Fruit fly (Drosophila melanogaster) whole organism, embryonic: ENCODE results near the gene dgt6.
A peak's percentile ranks its signal among the peaks of the same experiment; 100 is the strongest.

Experiments
- Atf3 ChIP-seq: fragments of 200-800 bp; sonication (Bioruptor generic); optimal IDR thresholded peaks from 3 replicates; lab custom pipeline; 2016; ENCODE audit warnings: missing biosample characterization, missing genetic modification characterization
- CG10959 ChIP-seq: fragments of 200-800 bp; sonication (Bioruptor generic); IDR thresholded peaks from 2 replicates; pipeline ENCODE4 v1.3.6; 2022; ENCODE audit warnings: missing biosample characterization, missing genetic modification characterization
- CG11247 ChIP-seq: fragments of 200-800 bp; sonication (Bioruptor generic); IDR thresholded peaks from 2 replicates; pipeline ENCODE4 v1.3.6; 2022; ENCODE audit warnings: missing biosample characterization, missing genetic modification characterization
- CG11504 ChIP-seq: fragments of 200-800 bp; sonication (Bioruptor generic); optimal IDR thresholded peaks from 3 replicates; lab custom pipeline; 2019; ENCODE audit warnings: missing biosample characterization, mild to moderate bottlenecking, missing genetic modification characterization, moderate library complexity
- CG15011 ChIP-seq: fragments of 200-800 bp; sonication (Bioruptor generic); optimal IDR thresholded peaks from 3 replicates; lab custom pipeline; 2018; ENCODE audit warnings: missing biosample characterization, mild to moderate bottlenecking, missing genetic modification characterization
- CG15269 ChIP-seq: fragments of 200-800 bp; sonication (Bioruptor generic); optimal IDR thresholded peaks from 2 replicates; lab custom pipeline; 2018; ENCODE audit warnings: missing biosample characterization, mild to moderate bottlenecking, missing genetic modification characterization, moderate library complexity
- CG1602 ChIP-seq: fragments of 200-800 bp; sonication (Bioruptor generic); optimal IDR thresholded peaks from 3 replicates; lab custom pipeline; 2016; ENCODE audit warnings: missing biosample characterization, missing genetic modification characterization
- CG18764 ChIP-seq: fragments of 200-800 bp; sonication (Bioruptor generic); optimal IDR thresholded peaks from 3 replicates; lab custom pipeline; 2016; ENCODE audit warnings: missing biosample characterization, missing genetic modification characterization
- CG31224 ChIP-seq: fragments of 200-800 bp; sonication (Bioruptor generic); IDR thresholded peaks from 2 replicates; pipeline ENCODE4 v1.3.6; 2022; ENCODE audit warnings: missing biosample characterization, missing genetic modification characterization
- CG31365 ChIP-seq: fragments of 200-800 bp; sonication (Bioruptor generic); optimal IDR thresholded peaks from 2 replicates; lab custom pipeline; 2018; ENCODE audit warnings: missing biosample characterization, mild to moderate bottlenecking, missing genetic modification characterization
- CG4360 ChIP-seq: fragments of 200-800 bp; sonication (Bioruptor generic); IDR thresholded peaks from 2 replicates; pipeline ENCODE4 v1.3.6; 2022; ENCODE audit warnings: missing biosample characterization, missing genetic modification characterization
- CG5245 ChIP-seq: fragments of 200-800 bp; sonication (Bioruptor generic); optimal IDR thresholded peaks from 3 replicates; lab custom pipeline; 2016; ENCODE audit warnings: missing biosample characterization, missing genetic modification characterization
- CG7357 ChIP-seq: fragments of 200-800 bp; sonication (Bioruptor generic); IDR thresholded peaks from 3 replicates; pipeline ENCODE4 v1.3.6; 2022; ENCODE audit warnings: missing biosample characterization, missing genetic modification characterization
- CG9797 ChIP-seq: fragments of 200-800 bp; sonication (Bioruptor generic); optimal IDR thresholded peaks from 3 replicates; lab custom pipeline; 2018; ENCODE audit warnings: missing biosample characterization, mild to moderate bottlenecking, missing genetic modification characterization
- Dip2 ChIP-seq: fragments of 200-800 bp; sonication (Bioruptor generic); IDR thresholded peaks from 2 replicates; pipeline ENCODE4 v1.3.6; 2022; ENCODE audit warnings: missing biosample characterization, missing genetic modification characterization
- Doc2 ChIP-seq: fragments of 200-800 bp; sonication (Bioruptor generic); IDR thresholded peaks from 2 replicates; pipeline ENCODE4 v1.3.6; 2022; ENCODE audit warnings: missing biosample characterization, missing genetic modification characterization
- Dp ChIP-seq: fragments of 200-800 bp; sonication (Bioruptor generic); optimal IDR thresholded peaks from 2 replicates; lab custom pipeline; 2018; ENCODE audit warnings: missing biosample characterization, mild to moderate bottlenecking, missing genetic modification characterization, moderate library complexity
- Dref ChIP-seq: fragments of 200-800 bp; sonication (Bioruptor generic); IDR thresholded peaks from 2 replicates; pipeline ENCODE4 v1.3.6; 2022; ENCODE audit warnings: missing biosample characterization, missing genetic modification characterization
- E2f1 ChIP-seq: fragments of 200-800 bp; sonication (Bioruptor generic); IDR thresholded peaks from 2 replicates; pipeline ENCODE4 v1.3.6; 2022; ENCODE audit warnings: missing biosample characterization, missing genetic modification characterization
- Elba2 ChIP-seq: fragments of 200-800 bp; sonication (Bioruptor generic); optimal IDR thresholded peaks from 3 replicates; lab custom pipeline; 2016; ENCODE audit warnings: missing biosample characterization, missing genetic modification characterization
- Hey ChIP-seq: fragments of 200-800 bp; sonication (Bioruptor generic); optimal IDR thresholded peaks from 3 replicates; lab custom pipeline; 2018; ENCODE audit warnings: missing biosample characterization, mild to moderate bottlenecking, missing genetic modification characterization
- Hr39 ChIP-seq: fragments of >200 bp; optimal IDR thresholded peaks from 2 replicates; lab custom pipeline; 2017
- Hr78 ChIP-seq, 2 experiments: fragments of 200-800 bp in 1 of 2; fragments of >200 bp in 1 of 2; sonication (Bioruptor generic) in 1 of 2; optimal IDR thresholded peaks; 2 replicates each; lab custom pipeline; 2017 to 2019; ENCODE audit warnings: missing biosample characterization in 2 of 2, missing genetic modification characterization in 2 of 2, mild to moderate bottlenecking in 1 of 2, moderate library complexity in 1 of 2
- Kr ChIP-seq: fragments of 200-800 bp; sonication (Bioruptor generic); optimal IDR thresholded peaks from 2 replicates; lab custom pipeline; 2017; ENCODE audit warnings: missing biosample characterization, mild to moderate bottlenecking, missing genetic modification characterization
- MBD-R2 ChIP-seq: fragments of 200-800 bp; sonication (Bioruptor generic); IDR thresholded peaks from 2 replicates; pipeline ENCODE4 v1.3.6; 2022; ENCODE audit warnings: missing biosample characterization, missing genetic modification characterization
- Mes4 ChIP-seq: fragments of 200-800 bp; sonication (Bioruptor generic); optimal IDR thresholded peaks from 2 replicates; lab custom pipeline; 2016; ENCODE audit warnings: missing biosample characterization, missing genetic modification characterization
- Ravus ChIP-seq: fragments of 200-800 bp; sonication (Bioruptor generic); IDR thresholded peaks from 2 replicates; pipeline ENCODE4 v1.3.6; 2022; ENCODE audit warnings: missing biosample characterization, missing genetic modification characterization
- Trl ChIP-seq, 3 experiments: fragments of >200 bp in 2 of 3; fragments of 200-800 bp in 1 of 3; sonication (Bioruptor generic) in 1 of 3; optimal IDR thresholded peaks; 2 replicates in 1 of 3; 3 replicates in 2 of 3; lab custom pipeline; 2016 to 2017; ENCODE audit warnings: missing biosample characterization in 1 of 3, missing genetic modification characterization in 1 of 3
- Vsx1 ChIP-seq: fragments of 200-800 bp; sonication (Bioruptor generic); optimal IDR thresholded peaks from 2 replicates; lab custom pipeline; 2017; ENCODE audit warnings: missing biosample characterization, mild to moderate bottlenecking, missing genetic modification characterization, missing genetic modification reagents
- Xrp1 ChIP-seq: fragments of 200-800 bp; sonication (Bioruptor generic); IDR thresholded peaks from 2 replicates; pipeline ENCODE4 v1.3.6; 2022; ENCODE audit warnings: missing biosample characterization, missing genetic modification characterization
- bowl ChIP-seq: fragments of 200-800 bp; sonication (Bioruptor generic); IDR thresholded peaks from 2 replicates; pipeline ENCODE4 v1.3.6; 2022; ENCODE audit warnings: missing biosample characterization, missing genetic modification characterization
- caup ChIP-seq: fragments of 200-800 bp; sonication (Bioruptor generic); optimal IDR thresholded peaks from 3 replicates; lab custom pipeline; 2017; ENCODE audit warnings: missing biosample characterization, mild to moderate bottlenecking, missing genetic modification characterization, moderate library complexity; ENCODE audit not compliant: severe bottlenecking
- crc ChIP-seq: fragments of 200-800 bp; sonication (Bioruptor generic); optimal IDR thresholded peaks from 2 replicates; lab custom pipeline; 2016; ENCODE audit warnings: missing biosample characterization, missing genetic modification characterization
- dpn ChIP-seq, 2 experiments: fragments of 200-800 bp; sonication (Bioruptor generic); optimal IDR thresholded peaks; 3 replicates each; lab custom pipeline; 2016; ENCODE audit warnings: missing biosample characterization in 2 of 2, missing genetic modification characterization in 2 of 2
- emc ChIP-seq: fragments of 200-800 bp; sonication (Bioruptor generic); optimal IDR thresholded peaks from 2 replicates; lab custom pipeline; 2016; ENCODE audit warnings: missing biosample characterization, missing genetic modification characterization
- gro ChIP-seq: fragments of 200-800 bp; sonication (Bioruptor generic); optimal IDR thresholded peaks from 2 replicates; lab custom pipeline; 2016; ENCODE audit warnings: missing biosample characterization, missing genetic modification characterization
- gt ChIP-seq: fragments of 200-800 bp; sonication (Bioruptor generic); IDR thresholded peaks from 2 replicates; pipeline ENCODE4 v1.3.6; 2022; ENCODE audit warnings: missing biosample characterization, missing genetic modification characterization
- klu ChIP-seq: fragments of 200-800 bp; sonication (Bioruptor generic); IDR thresholded peaks from 2 replicates; pipeline ENCODE4 v1.3.6; 2022; ENCODE audit warnings: missing biosample characterization, missing genetic modification characterization
- knrl ChIP-seq: fragments of 200-800 bp; sonication (Bioruptor generic); IDR thresholded peaks from 3 replicates; pipeline ENCODE4 v1.3.6; 2022; ENCODE audit warnings: missing biosample characterization, missing genetic modification characterization; ENCODE audit not compliant: partially characterized antibody
- mam ChIP-seq: fragments of 200-800 bp; sonication (Bioruptor generic); optimal IDR thresholded peaks from 3 replicates; lab custom pipeline; 2016; ENCODE audit warnings: missing biosample characterization, missing genetic modification characterization
- nmo ChIP-seq: fragments of 200-800 bp; sonication (Bioruptor generic); optimal IDR thresholded peaks from 2 replicates; lab custom pipeline; 2018; ENCODE audit warnings: missing biosample characterization, mild to moderate bottlenecking, missing genetic modification characterization, moderate library complexity
- repo ChIP-seq: fragments of 200-800 bp; sonication (Bioruptor generic); optimal IDR thresholded peaks from 2 replicates; lab custom pipeline; 2016; ENCODE audit warnings: missing biosample characterization, missing genetic modification characterization
- salm ChIP-seq: fragments of 200-800 bp; sonication (Bioruptor generic); optimal IDR thresholded peaks from 2 replicates; lab custom pipeline; 2018; ENCODE audit warnings: missing biosample characterization, mild to moderate bottlenecking, missing genetic modification characterization
- seq ChIP-seq: fragments of 200-800 bp; sonication (Bioruptor generic); IDR thresholded peaks from 2 replicates; pipeline ENCODE4 v1.3.6; 2022; ENCODE audit warnings: missing biosample characterization, missing genetic modification characterization
- sisA ChIP-seq: fragments of 200-800 bp; sonication (Bioruptor generic); IDR thresholded peaks from 2 replicates; pipeline ENCODE4 v1.3.6; 2022; ENCODE audit warnings: missing biosample characterization, missing genetic modification characterization
- sna ChIP-seq: fragments of 200-800 bp; sonication (Bioruptor generic); IDR thresholded peaks from 2 replicates; pipeline ENCODE4 v1.3.6; 2022; ENCODE audit warnings: missing biosample characterization, missing genetic modification characterization; ENCODE audit not compliant: partially characterized antibody
- ssp ChIP-seq: fragments of 200-800 bp; sonication (Bioruptor generic); IDR thresholded peaks from 2 replicates; pipeline ENCODE4 v1.3.6; 2022; ENCODE audit warnings: missing biosample characterization, missing genetic modification characterization
- tin ChIP-seq: fragments of 200-800 bp; sonication (Bioruptor generic); optimal IDR thresholded peaks from 3 replicates; lab custom pipeline; 2016; ENCODE audit warnings: missing biosample characterization, missing genetic modification characterization
- toy ChIP-seq: fragments of 200-800 bp; sonication (Bioruptor generic); IDR thresholded peaks from 2 replicates; pipeline ENCODE4 v1.3.6; 2022; ENCODE audit warnings: missing biosample characterization, missing genetic modification characterization
- zen2 ChIP-seq: fragments of 200-800 bp; sonication (Bioruptor generic); IDR thresholded peaks from 3 replicates; pipeline ENCODE4 v1.3.6; 2022; ENCODE audit warnings: missing biosample characterization, missing genetic modification characterization; ENCODE audit not compliant: partially characterized antibody

Gene dgt6

DNA sequence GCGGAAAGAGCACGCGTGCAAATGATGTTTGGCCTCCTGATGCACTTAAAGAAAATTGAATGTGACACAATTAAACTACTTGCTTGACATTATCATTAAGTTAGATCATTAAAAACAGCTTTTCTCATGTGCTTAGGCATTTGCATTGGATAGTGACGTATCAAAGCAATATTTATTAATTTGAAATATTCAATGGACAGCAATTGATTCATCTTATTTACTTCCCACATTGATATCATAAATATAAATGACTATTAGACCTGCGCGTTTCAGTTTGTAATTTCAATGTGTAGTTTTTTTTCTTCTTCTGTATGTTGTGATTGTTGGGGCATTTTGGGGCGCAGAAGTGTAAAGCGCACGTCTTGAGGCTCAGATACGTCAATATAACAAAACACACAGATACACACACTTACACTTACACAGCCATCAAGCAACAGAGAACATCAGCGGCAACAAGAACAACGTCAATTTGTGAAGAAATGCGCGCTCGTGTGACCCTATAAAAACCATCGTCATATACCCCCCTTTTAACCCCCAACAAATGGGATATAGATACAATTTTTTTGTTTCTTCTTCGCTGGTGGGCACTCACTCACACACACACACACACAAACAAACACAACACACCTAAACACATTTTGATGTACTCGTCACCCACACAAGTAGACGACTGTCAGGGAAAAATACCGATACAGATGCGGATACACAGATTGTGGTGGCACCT lies 41.7 kb downstream of the dgt6 start (continued):
- TF ChIP-seq Dp (GFP tag; lab: Kevin White, UChicago) (no peak), gt (GFP tag; lab: Robert Waterston, UW) (no peak), CG31365 (tag; lab: Kevin White, UChicago) (peak; percentile 18), gro (GFP tag; lab: Kevin White, UChicago) (peak; percentile 12), CG10959 (GFP tag; lab: Robert Waterston, UW) (no peak), CG4360 (GFP tag; lab: Robert Waterston, UW) (peak; percentile 20; the same call in 1 of the 2 replicates), Elba2 (GFP tag; lab: Kevin White, UChicago) (no peak), sna (GFP tag; lab: Robert Waterston, UW) (no peak), caup (GFP tag; lab: Kevin White, UChicago) (peak; percentile 54), Dip2 (GFP tag; lab: Robert Waterston, UW) (no peak), CG11247 (GFP tag; lab: Robert Waterston, UW) (no peak), CG1602 (peak; percentile 47), crc (GFP tag; lab: Kevin White, UChicago) (peak; percentile 20), seq (peak; percentile 59; the same call in 1 of the 2 replicates), dpn (GFP tag; optimal IDR thresholded peaks at IDR 0.05; lab: Kevin White, UChicago) (peak; percentile 61 to 63), Hr78 (GFP tag; optimal IDR thresholded peaks at IDR 0.05; lab: Kevin White, UChicago) (peak in 1 of 2 experiments; percentile 83), nmo (peak; percentile 84), Doc2 (GFP tag; lab: Robert Waterston, UW) (peak; percentile 17; the same call in 1 of the 2 replicates), knrl (GFP tag; lab: Robert Waterston, UW) (no peak), Vsx1 (GFP tag; lab: Kevin White, UChicago) (no peak), tin (GFP tag; lab: Kevin White, UChicago) (peak; percentile 59), CG5245 (GFP tag; lab: Kevin White, UChicago) (peak; percentile 48), Mes4 (GFP tag; lab: Kevin White, UChicago) (peak; percentile 48), CG18764 (peak; percentile 63), Hey (tag; lab: Kevin White, UChicago) (no peak), E2f1 (GFP tag; lab: Robert Waterston, UW) (peak; percentile 55; the same call in 1 of the 2 replicates), CG9797 (no peak), Trl (optimal IDR thresholded peaks at IDR 0.05; lab: Kevin White, UChicago) (peak in 1 of 2 experiments; percentile 1), Trl (GFP tag; optimal IDR thresholded peaks at IDR 0.05; lab: Kevin White, UChicago) (peak; percentile 34), salm (tag; lab: Kevin White, UChicago) (no peak), zen2 (GFP tag; lab: Robert Waterston, UW) (no peak), sisA (peak; percentile 71), emc (no peak), Hr39 (lab: Kevin White, UChicago) (no peak), CG15011 (GFP tag; lab: Kevin White, UChicago) (peak; percentile 55), CG11504 (tag; lab: Kevin White, UChicago) (peak; percentile 84), repo (peak; percentile 24), Ravus (GFP tag; lab: Robert Waterston, UW) (no peak; the same call in 1 of the 2 replicates), CG31224 (GFP tag; lab: Robert Waterston, UW) (peak; percentile 59), klu (GFP tag; lab: Robert Waterston, UW) (0 out of 2 replicates have a peak, but pooled peaks have one; percentile 47), toy (no peak), Atf3 (GFP tag; lab: Kevin White, UChicago) (peak; percentile 32), CG15269 (tag; lab: Kevin White, UChicago) (peak; percentile 77), ssp (GFP tag; lab: Robert Waterston, UW) (peak; percentile 58), MBD-R2 (0 out of 2 replicates have a peak, but pooled peaks have one; percentile 9), mam (GFP tag; lab: Kevin White, UChicago) (peak; percentile 42), Xrp1 (GFP tag; lab: Robert Waterston, UW) (peak; percentile 82), bowl (GFP tag; lab: Robert Waterston, UW) (no peak), Kr (GFP tag; lab: Kevin White, UChicago) (no peak), Dref (GFP tag; lab: Robert Waterston, UW) (no peak), CG7357 (peak; percentile 36; the same call in 1 of the 3 replicates)
